Worm (Caenorhabditis elegans) whole organism, L4/young adult: Measurements from ENCODE around the gene best-7.

Experiments
- W03F9.2 ChIP-seq: fragments of 150-350 bp; optimal IDR thresholded peaks from 2 replicates; lab custom pipeline; 2014; ENCODE audit warnings: missing biosample characterization, missing genetic modification characterization
- dao-5 ChIP-seq: sonication (generic microtip); optimal IDR thresholded peaks from 2 replicates; lab custom pipeline; 2016; ENCODE audit warnings: missing genotype, missing genetic modification characterization, moderate library complexity, missing compliant biosample characterization
- him-1 ChIP-seq: sonication (generic microtip); optimal IDR thresholded peaks from 2 replicates; lab custom pipeline; 2016; ENCODE audit warnings: missing genotype, missing genetic modification reagents, missing genetic modification characterization, missing compliant biosample characterization

DNA sequence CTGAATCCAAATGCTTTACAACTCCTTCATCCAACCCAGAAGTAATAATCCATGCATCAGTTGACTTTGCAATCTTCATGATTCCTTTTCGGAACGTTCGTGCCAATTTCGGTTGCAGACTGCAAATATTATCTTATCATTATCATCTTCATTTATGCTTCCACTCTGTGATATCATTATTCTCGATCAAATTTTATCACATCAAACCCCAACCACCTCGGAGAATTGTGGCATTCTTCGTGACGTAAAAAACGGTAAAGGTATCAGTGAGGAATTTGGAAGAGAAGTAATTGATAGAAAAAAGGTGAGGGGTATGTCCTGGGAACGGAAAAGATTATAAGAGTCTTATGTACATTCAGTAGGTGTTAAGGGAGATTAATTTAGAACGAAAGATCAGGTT lies 27.4 kb upstream of the best-7 start:
- TF ChIP-seq W03F9.2 (tag; lab: Kevin White, UChicago) = no peak
- TF ChIP-seq him-1 (tag; lab: Kevin White, UChicago) = no peak
- no peak for TF ChIP-seq dao-5 (tag; lab: Kevin White, UChicago)
